Fruit fly (Drosophila melanogaster) whole organism, embryonic: ENCODE measurements around the gene CG3337.
A peak's percentile ranks its signal among the peaks of the same experiment; 100 is the strongest.

Experiments used
- B-H1 ChIP-seq: fragments of 200-800 bp; sonication (Bioruptor generic); IDR thresholded peaks from 3 replicates; pipeline ENCODE4 v1.3.6; 2022; ENCODE audit warnings: missing biosample characterization, missing genetic modification characterization
- B-H2 ChIP-seq: fragments of 200-800 bp; sonication (Bioruptor generic); optimal IDR thresholded peaks from 2 replicates; lab custom pipeline; 2018; ENCODE audit warnings: missing biosample characterization, mild to moderate bottlenecking, missing genetic modification characterization
- CG10979 ChIP-seq: fragments of 200-800 bp; sonication (Bioruptor generic); optimal IDR thresholded peaks from 2 replicates; lab custom pipeline; 2018; ENCODE audit warnings: missing biosample characterization, mild to moderate bottlenecking, missing genetic modification characterization, moderate library complexity
- CG11085 ChIP-seq: fragments of 200-800 bp; sonication (Bioruptor generic); IDR thresholded peaks from 2 replicates; pipeline ENCODE4 v1.3.6; 2022; ENCODE audit warnings: missing biosample characterization, missing genetic modification characterization
- CG11456 ChIP-seq: fragments of 200-800 bp; sonication (Bioruptor generic); IDR thresholded peaks from 3 replicates; pipeline ENCODE4 v1.3.6; 2022; ENCODE audit warnings: missing biosample characterization, missing genetic modification characterization
- CG11695 ChIP-seq: fragments of 200-800 bp; sonication (Bioruptor generic); IDR thresholded peaks from 3 replicates; pipeline ENCODE4 v1.3.6; 2022; ENCODE audit warnings: missing biosample characterization, missing genetic modification characterization
- CG12104 ChIP-seq: fragments of 200-800 bp; sonication (Bioruptor generic); optimal IDR thresholded peaks from 3 replicates; lab custom pipeline; 2016; ENCODE audit warnings: missing biosample characterization, missing genetic modification characterization
- CG12155 ChIP-seq: fragments of 200-800 bp; sonication (Bioruptor generic); optimal IDR thresholded peaks from 3 replicates; lab custom pipeline; 2016; ENCODE audit warnings: missing biosample characterization, missing genetic modification characterization
- CG15011 ChIP-seq: fragments of 200-800 bp; sonication (Bioruptor generic); optimal IDR thresholded peaks from 3 replicates; lab custom pipeline; 2018; ENCODE audit warnings: missing biosample characterization, mild to moderate bottlenecking, missing genetic modification characterization
- CG18764 ChIP-seq: fragments of 200-800 bp; sonication (Bioruptor generic); optimal IDR thresholded peaks from 3 replicates; lab custom pipeline; 2016; ENCODE audit warnings: missing biosample characterization, missing genetic modification characterization
- CG30403 ChIP-seq: fragments of 200-800 bp; sonication (Bioruptor generic); optimal IDR thresholded peaks from 3 replicates; lab custom pipeline; 2016; ENCODE audit warnings: missing biosample characterization, missing genetic modification characterization
- CG32532 ChIP-seq: fragments of 200-800 bp; sonication (Bioruptor generic); IDR thresholded peaks from 2 replicates; pipeline ENCODE4 v1.3.6; 2022; ENCODE audit warnings: missing biosample characterization, missing genetic modification characterization
- CG3838 ChIP-seq: fragments of 200-800 bp; sonication (Bioruptor generic); optimal IDR thresholded peaks from 3 replicates; lab custom pipeline; 2016; ENCODE audit warnings: missing biosample characterization, missing genetic modification characterization
- CG6254 ChIP-seq: fragments of 200-800 bp; sonication (Bioruptor generic); optimal IDR thresholded peaks from 3 replicates; lab custom pipeline; 2017; ENCODE audit warnings: mild to moderate bottlenecking, missing biosample characterization, missing genetic modification reagents, missing genetic modification characterization
- CG6683 ChIP-seq: fragments of 200-800 bp; sonication (Bioruptor generic); optimal IDR thresholded peaks from 2 replicates; lab custom pipeline; 2017; ENCODE audit warnings: missing biosample characterization, mild to moderate bottlenecking, missing genetic modification characterization, missing genetic modification reagents
- CG8281 ChIP-seq: fragments of 200-800 bp; sonication (Bioruptor generic); optimal IDR thresholded peaks from 2 replicates; lab custom pipeline; 2018; ENCODE audit warnings: missing biosample characterization, mild to moderate bottlenecking, missing genetic modification characterization, moderate library complexity
- CG8290 ChIP-seq, 3 experiments: fragments of 200-800 bp; sonication (Bioruptor generic); optimal IDR thresholded peaks; 2 replicates each; lab custom pipeline; 2016 to 2019; ENCODE audit warnings: missing biosample characterization in 3 of 3, missing genetic modification characterization in 3 of 3, mild to moderate bottlenecking in 2 of 3, moderate library complexity in 1 of 3
- CG8478 ChIP-seq: fragments of >200 bp; optimal IDR thresholded peaks from 2 replicates; lab custom pipeline; 2018
- CG9727 ChIP-seq: fragments of 200-800 bp; sonication (Bioruptor generic); optimal IDR thresholded peaks from 3 replicates; lab custom pipeline; 2017; ENCODE audit warnings: missing biosample characterization, mild to moderate bottlenecking, missing genetic modification characterization
- CTCF ChIP-seq: fragments of 200-800 bp; sonication (Bioruptor generic); optimal IDR thresholded peaks from 2 replicates; lab custom pipeline; 2017; ENCODE audit warnings: missing biosample characterization, mild to moderate bottlenecking, missing genetic modification characterization, moderate library complexity
- CoRest ChIP-seq: fragments of 200-800 bp; sonication (Bioruptor generic); optimal IDR thresholded peaks from 3 replicates; lab custom pipeline; 2018; ENCODE audit warnings: missing biosample characterization, mild to moderate bottlenecking, missing genetic modification characterization, moderate library complexity
- CrebB ChIP-seq: fragments of 200-800 bp; sonication (Bioruptor generic); optimal IDR thresholded peaks from 3 replicates; lab custom pipeline; 2018; ENCODE audit warnings: missing biosample characterization, mild to moderate bottlenecking, missing genetic modification characterization
- D19B ChIP-seq: fragments of 200-800 bp; sonication (Bioruptor generic); optimal IDR thresholded peaks from 2 replicates; lab custom pipeline; 2017; ENCODE audit warnings: missing biosample characterization, mild to moderate bottlenecking, missing genetic modification characterization
- Deaf1 ChIP-seq: fragments of 200-800 bp; optimal IDR thresholded peaks from 3 replicates; lab custom pipeline; 2019; ENCODE audit warnings: missing biosample characterization, mild to moderate bottlenecking, missing genetic modification characterization, moderate library complexity
- Dp ChIP-seq: fragments of 200-800 bp; sonication (Bioruptor generic); optimal IDR thresholded peaks from 2 replicates; lab custom pipeline; 2018; ENCODE audit warnings: missing biosample characterization, mild to moderate bottlenecking, missing genetic modification characterization, moderate library complexity
- Eip74EF ChIP-seq, 2 experiments: fragments of 200-800 bp in 1 of 2; fragments of >200 bp in 1 of 2; sonication (Bioruptor generic) in 1 of 2; optimal IDR thresholded peaks; 2 replicates each; lab custom pipeline; 2017 to 2019; ENCODE audit warnings: missing biosample characterization in 2 of 2, missing genetic modification characterization in 2 of 2, mild to moderate bottlenecking in 1 of 2, moderate library complexity in 1 of 2
- HHEX ChIP-seq: fragments of 200-800 bp; sonication (Bioruptor generic); optimal IDR thresholded peaks from 3 replicates; lab custom pipeline; 2017; ENCODE audit warnings: missing biosample characterization, mild to moderate bottlenecking, missing genetic modification characterization, missing genetic modification reagents
- Hand ChIP-seq: fragments of 200-800 bp; sonication (Bioruptor generic); optimal IDR thresholded peaks from 2 replicates; lab custom pipeline; 2017; ENCODE audit warnings: mild to moderate bottlenecking, missing biosample characterization, missing genetic modification reagents, missing genetic modification characterization
- Lim3 ChIP-seq: fragments of 200-800 bp; sonication (Bioruptor generic); IDR thresholded peaks from 2 replicates; pipeline ENCODE4 v1.3.6; 2022; ENCODE audit warnings: missing biosample characterization, missing genetic modification characterization
- Max ChIP-seq: fragments of 200-800 bp; sonication (Bioruptor generic); optimal IDR thresholded peaks from 2 replicates; lab custom pipeline; 2016; ENCODE audit warnings: missing biosample characterization, mild to moderate bottlenecking, missing genetic modification characterization
- Med ChIP-seq: fragments of 200-800 bp; sonication (Bioruptor generic); peaks from one replicate; lab custom pipeline; 2016; ENCODE audit warnings: missing biosample characterization, missing genetic modification characterization, mild to moderate bottlenecking, inconsistent platforms, moderate library complexity
- Myb ChIP-seq: fragments of 200-800 bp; sonication (Bioruptor generic); optimal IDR thresholded peaks from 2 replicates; lab custom pipeline; 2016; ENCODE audit warnings: missing biosample characterization, missing genetic modification characterization
- NC2β ChIP-seq: fragments of 200-800 bp; sonication (Bioruptor generic); optimal IDR thresholded peaks from 2 replicates; lab custom pipeline; 2016; ENCODE audit warnings: missing biosample characterization, missing genetic modification characterization
- NFAT ChIP-seq: fragments of 200-800 bp; sonication (Bioruptor generic); IDR thresholded peaks from 2 replicates; pipeline ENCODE4 v1.3.6; 2022; ENCODE audit warnings: missing biosample characterization, missing genetic modification characterization
- Ptx1 ChIP-seq: fragments of 200-800 bp; sonication (Bioruptor generic); IDR thresholded peaks from 2 replicates; pipeline ENCODE4 v1.3.6; 2022; ENCODE audit warnings: missing biosample characterization, missing genetic modification characterization
- Trl ChIP-seq, 3 experiments: fragments of >200 bp in 2 of 3; fragments of 200-800 bp in 1 of 3; sonication (Bioruptor generic) in 1 of 3; optimal IDR thresholded peaks; 2 replicates in 1 of 3; 3 replicates in 2 of 3; lab custom pipeline; 2016 to 2017; ENCODE audit warnings: missing biosample characterization in 1 of 3, missing genetic modification characterization in 1 of 3
- al ChIP-seq: fragments of 200-800 bp; sonication (Bioruptor generic); IDR thresholded peaks from 2 replicates; pipeline ENCODE4 v1.3.6; 2022; ENCODE audit warnings: missing biosample characterization, missing genetic modification characterization
- caup ChIP-seq: fragments of 200-800 bp; sonication (Bioruptor generic); optimal IDR thresholded peaks from 3 replicates; lab custom pipeline; 2017; ENCODE audit warnings: missing biosample characterization, mild to moderate bottlenecking, missing genetic modification characterization, moderate library complexity; ENCODE audit not compliant: severe bottlenecking
- cwo ChIP-seq: fragments of 200-800 bp; sonication (Bioruptor generic); optimal IDR thresholded peaks from 3 replicates; lab custom pipeline; 2017; ENCODE audit warnings: missing biosample characterization, missing genetic modification characterization, mild to moderate bottlenecking, moderate library complexity, missing genetic modification reagents
- grau ChIP-seq: fragments of 200-800 bp; optimal IDR thresholded peaks from 3 replicates; lab custom pipeline; 2019; ENCODE audit warnings: missing biosample characterization, mild to moderate bottlenecking, missing genetic modification characterization, moderate library complexity
- hkb ChIP-seq, 2 experiments: fragments of 200-800 bp in 1 of 2; fragments of >200 bp in 1 of 2; sonication (Bioruptor generic) in 1 of 2; IDR thresholded peaks in 1 of 2; optimal IDR thresholded peaks in 1 of 2; 2 replicates each; pipeline versions ENCODE4 v1.3.6 to Lab custom; 2017 to 2022; ENCODE audit warnings: missing biosample characterization in 1 of 2, missing genetic modification characterization in 1 of 2
- insv ChIP-seq, 2 experiments: fragments of 200-800 bp; sonication (Bioruptor generic); optimal IDR thresholded peaks; 3 replicates each; lab custom pipeline; 2016 to 2018; ENCODE audit warnings: missing biosample characterization in 2 of 2, missing genetic modification characterization in 2 of 2
- lab ChIP-seq: fragments of 200-800 bp; sonication (Bioruptor generic); optimal IDR thresholded peaks from 3 replicates; lab custom pipeline; 2017; ENCODE audit warnings: missing biosample characterization, missing genetic modification characterization, mild to moderate bottlenecking, moderate library complexity, missing genetic modification reagents
- nom ChIP-seq: fragments of 200-800 bp; sonication (Bioruptor generic); optimal IDR thresholded peaks from 2 replicates; lab custom pipeline; 2017; ENCODE audit warnings: missing biosample characterization, missing genetic modification characterization, mild to moderate bottlenecking, moderate library complexity, missing genetic modification reagents
- sim ChIP-seq: fragments of 200-800 bp; sonication (Bioruptor generic); IDR thresholded peaks from 2 replicates; pipeline ENCODE4 v1.3.6; 2022; ENCODE audit warnings: missing biosample characterization, missing genetic modification characterization
- tio ChIP-seq: fragments of 200-800 bp; sonication (Bioruptor generic); optimal IDR thresholded peaks from 2 replicates; lab custom pipeline; 2017; ENCODE audit warnings: missing biosample characterization, missing genetic modification characterization, inconsistent platforms
- wor ChIP-seq: fragments of 200-800 bp; sonication (Bioruptor generic); IDR thresholded peaks from 2 replicates; pipeline ENCODE4 v1.3.6; 2022; ENCODE audit warnings: missing biosample characterization, missing genetic modification characterization

The CG3337 gene

DNA sequence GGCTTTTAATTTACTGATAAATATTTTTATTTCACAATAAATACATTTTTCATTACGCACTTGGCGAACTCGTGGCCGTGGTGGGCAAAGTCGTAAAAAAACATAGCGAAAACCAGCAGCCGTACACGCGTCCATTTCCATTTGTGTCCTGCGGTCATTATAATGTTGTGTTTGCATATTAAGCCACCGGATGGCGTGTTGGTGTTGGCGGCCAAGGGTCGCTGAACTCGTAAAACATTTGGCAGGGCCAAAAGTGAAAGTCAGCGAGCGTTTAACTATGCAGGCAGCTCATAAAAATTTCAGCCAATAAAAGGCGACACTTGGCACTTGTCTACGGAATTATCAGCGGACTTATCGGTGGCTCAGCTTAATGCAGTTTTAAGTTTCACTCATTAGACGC is 29.1 kb upstream of the CG3337 start:
- no peak for TF ChIP-seq sim
- TF ChIP-seq CG11695 (GFP tag; lab: Robert Waterston, UW), result no peak
- TF ChIP-seq CG10979 (tag; lab: Kevin White, UChicago), result peak; percentile 83
- TF ChIP-seq CTCF (GFP tag; lab: Kevin White, UChicago), result peak; percentile 75

dm6 chr3R:21246492-21247061 is 23.2 kb upstream of the CG3337 start, which contains the start of gene ETHR:
Gene ETHR (plus strand): TSS chr3R:21247011.
- TF ChIP-seq D19B (GFP tag; lab: Kevin White, UChicago), result peak; percentile 14
- TF ChIP-seq hkb (optimal IDR thresholded peaks at IDR 0.05; lab: Kevin White, UChicago), result no peak
- peak; percentile 64 for TF ChIP-seq hkb (GFP tag; IDR thresholded peaks at IDR 0.05; lab: Robert Waterston, UW)
- peak; percentile 30 for TF ChIP-seq CG12104 (GFP tag; lab: Kevin White, UChicago)
- TF ChIP-seq CG18764, result peak; percentile 5
- peak; percentile 26 for TF ChIP-seq CG30403 (GFP tag; lab: Kevin White, UChicago)
- TF ChIP-seq B-H2 (GFP tag; lab: Kevin White, UChicago), result peak; percentile 56
- TF ChIP-seq insv (GFP tag; optimal IDR thresholded peaks at IDR 0.05; lab: Kevin White, UChicago), result no peak
- TF ChIP-seq al, result 0 out of 2 replicates have a peak, but pooled peaks have one; percentile 30
- peak; percentile 74 for TF ChIP-seq cwo
- TF ChIP-seq CG8290 (GFP tag; optimal IDR thresholded peaks at IDR 0.05; lab: Kevin White, UChicago), result no peak
- TF ChIP-seq CG8290 (tag; optimal IDR thresholded peaks at IDR 0.05; lab: Kevin White, UChicago), result peak in 1 of 2 experiments; percentile 77
- TF ChIP-seq CG12155 (GFP tag; lab: Kevin White, UChicago), result peak; percentile 61
- TF ChIP-seq Lim3, result no peak
- TF ChIP-seq Max, result peak; percentile 12
- TF ChIP-seq NC2β, result no peak
- peak; percentile 87 for TF ChIP-seq Med (GFP tag; lab: Kevin White, UChicago)
- peak; percentile 59 for TF ChIP-seq Hand (GFP tag; lab: Kevin White, UChicago)
- TF ChIP-seq CG8478, result no peak
- peak in 1 of 2 experiments; percentile 15 for TF ChIP-seq Eip74EF (GFP tag; optimal IDR thresholded peaks at IDR 0.05; lab: Kevin White, UChicago)
- no peak for TF ChIP-seq CG10979 (tag; lab: Kevin White, UChicago)
- peak; percentile 73; the same call in 2 of the 3 replicates for TF ChIP-seq CG11456 (GFP tag; lab: Robert Waterston, UW)
- TF ChIP-seq HHEX (GFP tag; lab: Kevin White, UChicago), result peak; percentile 68
- 0 out of 2 replicates have a peak, but pooled peaks have one; percentile 38 for TF ChIP-seq NFAT (GFP tag; lab: Robert Waterston, UW)
- TF ChIP-seq CG8281 (tag; lab: Kevin White, UChicago), result peak; percentile 54
- peak; percentile 37; the same call in 1 of the 2 replicates for TF ChIP-seq CG11085
- no peak for TF ChIP-seq wor (GFP tag; lab: Robert Waterston, UW)
- TF ChIP-seq Dp (GFP tag; lab: Kevin White, UChicago), result peak; percentile 69
- peak; percentile 27 for TF ChIP-seq CG6683
- peak; percentile 47 for TF ChIP-seq CG9727 (GFP tag; lab: Kevin White, UChicago)
- peak; percentile 54 for TF ChIP-seq CoRest (tag; lab: Kevin White, UChicago)
- no peak for TF ChIP-seq nom (GFP tag; lab: Kevin White, UChicago)
- TF ChIP-seq Trl (optimal IDR thresholded peaks at IDR 0.05; lab: Kevin White, UChicago), result no peak
- peak; percentile 10 for TF ChIP-seq Trl (GFP tag; optimal IDR thresholded peaks at IDR 0.05; lab: Kevin White, UChicago)
- TF ChIP-seq Myb, result no peak
- TF ChIP-seq caup (GFP tag; lab: Kevin White, UChicago), result peak; percentile 22
- TF ChIP-seq B-H1 (GFP tag; lab: Robert Waterston, UW), result peak; percentile 43; the same call in 2 of the 3 replicates
- peak; percentile 25 for TF ChIP-seq CrebB (tag; lab: Kevin White, UChicago)
- peak; percentile 56 for TF ChIP-seq grau (tag; lab: Kevin White, UChicago)
- peak; percentile 48 for TF ChIP-seq Ptx1
- TF ChIP-seq CG32532 (GFP tag; lab: Robert Waterston, UW), result peak; percentile 76
- peak; percentile 46 for TF ChIP-seq CG15011 (GFP tag; lab: Kevin White, UChicago)
- TF ChIP-seq Deaf1 (tag; lab: Kevin White, UChicago), result peak; percentile 51
- TF ChIP-seq lab, result peak; percentile 87
- TF ChIP-seq CG6254 (GFP tag; lab: Kevin White, UChicago), result peak; percentile 71
- peak; percentile 35 for TF ChIP-seq tio (GFP tag; lab: Kevin White, UChicago)
- TF ChIP-seq CG3838 (GFP tag; lab: Kevin White, UChicago), result no peak
